Worm (Caenorhabditis elegans) whole organism, late embryonic: Measurements from ENCODE around the gene tax-6.

ENCODE experiments used
- rnt-1 ChIP-seq: sonication (generic microtip); optimal IDR thresholded peaks from 2 replicates; lab custom pipeline; 2016; ENCODE audit warnings: missing genetic modification characterization, missing compliant biosample characterization
- tbx-2 ChIP-seq: sonication (generic microtip); optimal IDR thresholded peaks from 2 replicates; lab custom pipeline; 2016; ENCODE audit warnings: missing genetic modification characterization, missing compliant biosample characterization
- unc-86 ChIP-seq: sonication (generic microtip); optimal IDR thresholded peaks from 2 replicates; lab custom pipeline; 2016; ENCODE audit warnings: missing genetic modification characterization, missing compliant biosample characterization

ce11 chrIV:10443510-10443909, 57.9 kb downstream of the tax-6 start, which contains the start of gene F13B12.7:
- TF ChIP-seq rnt-1 (tag; lab: Kevin White, UChicago) (no peak), tbx-2 (tag; lab: Kevin White, UChicago) (no peak), unc-86 (tag; lab: Kevin White, UChicago) (no peak)
